Fruit fly (Drosophila melanogaster) whole organism: ENCODE data around the gene MICU3.

ENCODE experiments used
- CG8478 ChIP-seq: fragments of >200 bp; optimal IDR thresholded peaks from 2 replicates; lab custom pipeline; 2018; ENCODE audit warnings: inconsistent platforms
- pan ChIP-seq: fragments of >200 bp; optimal IDR thresholded peaks from 2 replicates; lab custom pipeline; 2017
- usp ChIP-seq: fragments of >200 bp; optimal IDR thresholded peaks from 2 replicates; lab custom pipeline; 2017; ENCODE audit warnings: missing biosample characterization, missing genetic modification characterization, mixed read lengths

- TF ChIP-seq CG8478 (lab: Kevin White, UChicago), result no peak
- no peak for TF ChIP-seq pan (lab: Kevin White, UChicago)
- no peak for TF ChIP-seq usp (GFP tag; lab: Kevin White, UChicago)
Measured at dm6 chr3R:19863979-19864775, 17.1 kb downstream of the MICU3 start, which contains the start of the genes CG4572 and CG4686.
